Worm (Caenorhabditis elegans): ENCODE data around the gene sfxn-1.4.

sfxn-1.4 gene

ce11 chrII:11632689-11633088 is 48.3 kb downstream of the sfxn-1.4 start (continued):
- TF ChIP-seq pha-4 (tag; optimal IDR thresholded peaks at IDR 0.05), result peak; percentile 76

ce11 chrII:11629957-11630356 is 51.1 kb downstream of the sfxn-1.4 start:
- TF ChIP-seq mml-1 (tag; optimal IDR thresholded peaks at IDR 0.05) (no peak), egl-5 (tag; optimal IDR thresholded peaks at IDR 0.05) (peak; percentile 15), ama-1 (optimal IDR thresholded peaks at IDR 0.05) (peak; percentile 11), pha-4 (tag; optimal IDR thresholded peaks at IDR 0.05) (no peak), nhr-25 (tag; optimal IDR thresholded peaks at IDR 0.05) (no peak), ceh-16 (tag; optimal IDR thresholded peaks at IDR 0.05) (no peak), lin-39 (tag; optimal IDR thresholded peaks at IDR 0.05) (no peak), fos-1 (tag; optimal IDR thresholded peaks at IDR 0.05) (no peak), daf-12 (tag; optimal IDR thresholded peaks at IDR 0.05) (no peak), nhr-67 (tag; optimal IDR thresholded peaks at IDR 0.05) (no peak), nhr-12 (tag; optimal IDR thresholded peaks at IDR 0.05) (no peak)
